Worm (Caenorhabditis elegans): ENCODE measurements around the gene F53F8.4.
A peak's percentile ranks its signal among the peaks of the same experiment; 100 is the strongest.

Gene F53F8.4

ce11 chrV:20698266-20698665, 6.8 kb upstream of the F53F8.4 start, which contains the start of gene F53F8.7:
Gene F53F8.7 (minus strand): TSS chrV:20698366.
- TF ChIP-seq F23B12.7 (tag; optimal IDR thresholded peaks at IDR 0.05; ENCODE audit: insufficient read depth) (no peak), ceh-27 (GFP tag; optimal IDR thresholded peaks at IDR 0.05) (no peak), F52B5.7 (tag; optimal IDR thresholded peaks at IDR 0.05) (no peak), rpc-1 (optimal IDR thresholded peaks at IDR 0.05) (no peak), rpc-1 (tag; optimal IDR thresholded peaks at IDR 0.05) (no peak), lag-1 (GFP tag; IDR thresholded peaks at IDR 0.05) (no peak), ets-4 (GFP tag; optimal IDR thresholded peaks at IDR 0.05) (no peak), lin-35 (GFP tag; optimal IDR thresholded peaks at IDR 0.05) (no peak)

- TF ChIP-seq lir-1 (GFP tag; conservative IDR thresholded peaks at IDR 0.05) (peak; percentile 63), aptf-3 (GFP tag; IDR thresholded peaks at IDR 0.05) (no peak), lin-54 (GFP tag; optimal IDR thresholded peaks at IDR 0.05) (peak; percentile 60), ceh-40 (GFP tag; IDR thresholded peaks at IDR 0.05) (peak; percentile 81), tbx-9 (tag; optimal IDR thresholded peaks at IDR 0.05; ENCODE audit: borderline replicate concordance) (peak; percentile 7), Y95B8A.8 (GFP tag; IDR thresholded peaks at IDR 0.05) (peak; percentile 72; the same call in 1 of the 2 replicates), nhr-27 (tag; optimal IDR thresholded peaks at IDR 0.05) (no peak), nhr-179 (tag; optimal IDR thresholded peaks at IDR 0.05) (peak; percentile 40), hlh-12 (tag; optimal IDR thresholded peaks at IDR 0.05) (peak; percentile 33), mel-28 (tag; optimal IDR thresholded peaks at IDR 0.05; ENCODE audit: borderline replicate concordance) (no peak), tbp1 (GFP tag; optimal IDR thresholded peaks at IDR 0.05) (peak; percentile 94), die-1 (tag; optimal IDR thresholded peaks at IDR 0.05) (peak; percentile 77), ama-1 (optimal IDR thresholded peaks at IDR 0.05) (no peak), ama-1 (GFP tag; optimal IDR thresholded peaks at IDR 0.05) (peak; percentile 18 to 75), dpl-1 (GFP tag; optimal IDR thresholded peaks at IDR 0.05) (no peak), bed-2 (GFP tag; IDR thresholded peaks at IDR 0.05) (no peak), zfh-2 (GFP tag; conservative IDR thresholded peaks at IDR 0.05) (peak; percentile 49), F23B12.7 (tag; optimal IDR thresholded peaks at IDR 0.05; ENCODE audit: insufficient read depth) (peak; percentile 33), ekl-4 (GFP tag; IDR thresholded peaks at IDR 0.05) (peak; percentile 56; the same call in 1 of the 2 replicates), aptf-2 (GFP tag; conservative IDR thresholded peaks at IDR 0.05) (no peak), xnd-1 (tag; optimal IDR thresholded peaks at IDR 0.05) (no peak), madf-6 (GFP tag; IDR thresholded peaks at IDR 0.05) (peak; percentile 26; the same call in 1 of the 2 replicates), atf-7 (tag; optimal IDR thresholded peaks at IDR 0.05) (peak; percentile 3), F57A8.1 (GFP tag; optimal IDR thresholded peaks at IDR 0.05) (peak; percentile 7), B0336.3 (GFP tag; IDR thresholded peaks at IDR 0.05) (0 out of 2 replicates have a peak, but pooled peaks have one; percentile 47), repo-1 (tag; optimal IDR thresholded peaks at IDR 0.05) (peak; percentile 72), sptf-2 (GFP tag; optimal IDR thresholded peaks at IDR 0.05) (peak; percentile 67), lin-40 (tag; optimal IDR thresholded peaks at IDR 0.05) (peak; percentile 60), ccch-3 (GFP tag; optimal IDR thresholded peaks at IDR 0.05) (peak; percentile 45), F22D6.2 (tag; optimal IDR thresholded peaks at IDR 0.05) (no peak), ztf-28 (GFP tag; IDR thresholded peaks at IDR 0.05) (0 out of 2 replicates have a peak, but pooled peaks have one; percentile 24), ets-4 (GFP tag; optimal IDR thresholded peaks at IDR 0.05) (peak; percentile 32), akir-1 (GFP tag; optimal IDR thresholded peaks at IDR 0.05) (no peak), nhr-120 (GFP tag; IDR thresholded peaks at IDR 0.05) (0 out of 2 replicates have a peak, but pooled peaks have one; percentile 36), tlf-1 (GFP tag; optimal IDR thresholded peaks at IDR 0.05) (no peak), F10E7.11 (tag; optimal IDR thresholded peaks at IDR 0.05) (no peak), athp-1 (tag; optimal IDR thresholded peaks at IDR 0.05) (no peak), unc-62 (GFP tag; optimal IDR thresholded peaks at IDR 0.05) (no peak), F57C9.4 (tag; optimal IDR thresholded peaks at IDR 0.05) (peak; percentile 52), C06A6.2 (GFP tag; conservative IDR thresholded peaks at IDR 0.05) (peak; percentile 37; the same call in 1 of the 2 replicates), ceh-79 (tag; optimal IDR thresholded peaks at IDR 0.05) (peak; percentile 2), madf-10 (tag; optimal IDR thresholded peaks at IDR 0.05) (peak; percentile 42), pha-4 (tag; optimal IDR thresholded peaks at IDR 0.05) (no peak)
Observed at ce11 chrV:20693968-20694367, 2.5 kb upstream of the F53F8.4 start.
